Fruit fly (Drosophila melanogaster) whole organism, embryonic: ENCODE data around the gene CG13012.

ENCODE experiments used
- CG11085 ChIP-seq: fragments of 200-800 bp; sonication (Bioruptor generic); IDR thresholded peaks from 2 replicates; pipeline ENCODE4 v1.3.6; 2022; ENCODE audit warnings: missing biosample characterization, missing genetic modification characterization
- CG11504 ChIP-seq: fragments of 200-800 bp; sonication (Bioruptor generic); optimal IDR thresholded peaks from 3 replicates; lab custom pipeline; 2019; ENCODE audit warnings: missing biosample characterization, mild to moderate bottlenecking, missing genetic modification characterization, moderate library complexity
- CG12219 ChIP-seq: fragments of 200-800 bp; sonication (Bioruptor generic); optimal IDR thresholded peaks from 3 replicates; lab custom pipeline; 2018; ENCODE audit warnings: missing biosample characterization, mild to moderate bottlenecking, missing genetic modification characterization
- CG16863 ChIP-seq: fragments of 200-800 bp; sonication (Bioruptor generic); optimal IDR thresholded peaks from 3 replicates; lab custom pipeline; 2016; ENCODE audit warnings: missing biosample characterization, missing genetic modification characterization
- CG17802 ChIP-seq: fragments of 200-800 bp; sonication (Bioruptor generic); optimal IDR thresholded peaks from 2 replicates; lab custom pipeline; 2018; ENCODE audit warnings: missing biosample characterization, mild to moderate bottlenecking, missing genetic modification characterization, moderate library complexity
- CG2875 ChIP-seq: fragments of 200-800 bp; sonication (Bioruptor generic); optimal IDR thresholded peaks from 2 replicates; lab custom pipeline; 2017; ENCODE audit warnings: missing biosample characterization, mild to moderate bottlenecking, missing genetic modification characterization, missing genetic modification reagents
- CG42726 ChIP-seq: fragments of 200-800 bp; sonication (Bioruptor generic); IDR thresholded peaks from 2 replicates; pipeline ENCODE4 v1.3.6; 2022; ENCODE audit warnings: missing biosample characterization, missing genetic modification characterization; ENCODE audit not compliant: partially characterized antibody
- CG4328 ChIP-seq: fragments of 200-800 bp; sonication (Bioruptor generic); optimal IDR thresholded peaks from 3 replicates; lab custom pipeline; 2017; ENCODE audit warnings: missing biosample characterization, missing genetic modification reagents, missing genetic modification characterization
- CG4820 ChIP-seq: fragments of 200-800 bp; sonication (Bioruptor generic); optimal IDR thresholded peaks from 3 replicates; lab custom pipeline; 2016; ENCODE audit warnings: missing biosample characterization, missing genetic modification characterization
- CG5180 ChIP-seq: fragments of 200-800 bp; sonication (Bioruptor generic); optimal IDR thresholded peaks from 3 replicates; lab custom pipeline; 2017; ENCODE audit warnings: missing biosample characterization, missing genetic modification characterization, mild to moderate bottlenecking, moderate library complexity, missing genetic modification reagents
- CG5245 ChIP-seq: fragments of 200-800 bp; sonication (Bioruptor generic); optimal IDR thresholded peaks from 3 replicates; lab custom pipeline; 2016; ENCODE audit warnings: missing biosample characterization, missing genetic modification characterization
- CG6654 ChIP-seq: fragments of 200-800 bp; sonication (Bioruptor generic); optimal IDR thresholded peaks from 2 replicates; lab custom pipeline; 2017; ENCODE audit warnings: missing biosample characterization, mild to moderate bottlenecking, missing genetic modification characterization
- CG9215 ChIP-seq: fragments of 200-800 bp; sonication (Bioruptor generic); IDR thresholded peaks from 2 replicates; pipeline ENCODE4 v1.3.6; 2022; ENCODE audit warnings: missing biosample characterization, missing genetic modification characterization
- CG9609 ChIP-seq: fragments of 200-800 bp; sonication (Bioruptor generic); optimal IDR thresholded peaks from 3 replicates; lab custom pipeline; 2016; ENCODE audit warnings: missing biosample characterization, missing genetic modification characterization
- CrebB ChIP-seq: fragments of 200-800 bp; sonication (Bioruptor generic); optimal IDR thresholded peaks from 3 replicates; lab custom pipeline; 2018; ENCODE audit warnings: missing biosample characterization, mild to moderate bottlenecking, missing genetic modification characterization
- Drgx ChIP-seq: fragments of 200-800 bp; sonication (Bioruptor generic); IDR thresholded peaks from 2 replicates; pipeline ENCODE4 v1.3.6; 2022; ENCODE audit warnings: missing biosample characterization, missing genetic modification characterization
- Fer1 ChIP-seq: fragments of 200-800 bp; sonication (Bioruptor generic); optimal IDR thresholded peaks from 2 replicates; lab custom pipeline; 2017; ENCODE audit warnings: missing biosample characterization, mild to moderate bottlenecking, missing genetic modification characterization
- HLH4C ChIP-seq: fragments of 200-800 bp; sonication (Bioruptor generic); IDR thresholded peaks from 3 replicates; pipeline ENCODE4 v1.3.6; 2022; ENCODE audit warnings: missing biosample characterization, missing genetic modification characterization; ENCODE audit not compliant: partially characterized antibody
- Hr3 ChIP-seq: fragments of 200-800 bp; sonication (Bioruptor generic); optimal IDR thresholded peaks from 3 replicates; lab custom pipeline; 2016; ENCODE audit warnings: missing biosample characterization, missing genetic modification characterization
- Mrtf ChIP-seq: fragments of 200-800 bp; sonication (Bioruptor generic); IDR thresholded peaks from 3 replicates; pipeline ENCODE4 v1.3.6; 2022; ENCODE audit warnings: missing biosample characterization, missing genetic modification characterization
- NC2α ChIP-seq: fragments of 200-800 bp; sonication (Bioruptor generic); optimal IDR thresholded peaks from 2 replicates; lab custom pipeline; 2016; ENCODE audit warnings: missing biosample characterization, missing genetic modification characterization
- Neu2 ChIP-seq: fragments of 200-800 bp; sonication (Bioruptor generic); optimal IDR thresholded peaks from 3 replicates; lab custom pipeline; 2016; ENCODE audit warnings: missing biosample characterization, missing genetic modification characterization, borderline replicate concordance
- Nf-YA ChIP-seq: fragments of 200-800 bp; sonication (Bioruptor generic); IDR thresholded peaks from 2 replicates; pipeline ENCODE4 v1.3.6; 2022; ENCODE audit warnings: missing biosample characterization, missing genetic modification characterization
- Oli ChIP-seq: fragments of 200-800 bp; sonication (Bioruptor generic); optimal IDR thresholded peaks from 2 replicates; lab custom pipeline; 2018; ENCODE audit warnings: missing biosample characterization, mild to moderate bottlenecking, missing genetic modification characterization, moderate library complexity
- Rfx ChIP-seq: fragments of 200-800 bp; sonication (Bioruptor generic); IDR thresholded peaks from 2 replicates; pipeline ENCODE4 v1.3.6; 2022; ENCODE audit warnings: missing biosample characterization, missing genetic modification characterization
- Sin3A ChIP-seq: fragments of >200 bp; optimal IDR thresholded peaks from 2 replicates; lab custom pipeline; 2018
- Sry-δ ChIP-seq: fragments of 200-800 bp; sonication (Bioruptor generic); optimal IDR thresholded peaks from 2 replicates; lab custom pipeline; 2016; ENCODE audit warnings: missing biosample characterization, missing genetic modification characterization
- Usf ChIP-seq: fragments of 200-800 bp; sonication (Bioruptor generic); optimal IDR thresholded peaks from 2 replicates; lab custom pipeline; 2017; ENCODE audit warnings: missing genotype, missing biosample characterization, missing genetic modification characterization
- ash1 ChIP-seq: fragments of 200-800 bp; sonication (Bioruptor generic); optimal IDR thresholded peaks from 2 replicates; lab custom pipeline; 2018; ENCODE audit warnings: missing biosample characterization, mild to moderate bottlenecking, missing genetic modification characterization
- bbx ChIP-seq: fragments of 200-800 bp; sonication (Bioruptor generic); IDR thresholded peaks from 2 replicates; pipeline ENCODE4 v1.3.6; 2022; ENCODE audit warnings: missing biosample characterization, missing genetic modification characterization; ENCODE audit not compliant: partially characterized antibody
- bsh ChIP-seq, 2 experiments: fragments of 200-800 bp; sonication (Bioruptor generic); optimal IDR thresholded peaks; 2 replicates each; lab custom pipeline; 2017 to 2018; ENCODE audit warnings: mild to moderate bottlenecking in 2 of 2, missing biosample characterization in 2 of 2, missing genetic modification characterization in 2 of 2, moderate library complexity in 1 of 2
- cg ChIP-seq: fragments of 200-800 bp; sonication (Bioruptor generic); optimal IDR thresholded peaks from 3 replicates; lab custom pipeline; 2019; ENCODE audit warnings: missing biosample characterization, mild to moderate bottlenecking, missing genetic modification characterization, moderate library complexity
- chif ChIP-seq, 2 experiments: fragments of 200-800 bp; sonication (Bioruptor generic); optimal IDR thresholded peaks; 3 replicates each; lab custom pipeline; 2016; ENCODE audit warnings: missing biosample characterization in 2 of 2, missing genetic modification characterization in 2 of 2
- croc ChIP-seq: fragments of 200-800 bp; sonication (Bioruptor generic); conservative IDR thresholded peaks from 3 replicates; pipeline ENCODE4 v1.3.6; 2022; ENCODE audit warnings: missing biosample characterization, missing genetic modification characterization
- crp ChIP-seq, 2 experiments: fragments of 200-800 bp; sonication (Bioruptor generic); optimal IDR thresholded peaks; 2 replicates in 1 of 2; 3 replicates in 1 of 2; lab custom pipeline; 2017; ENCODE audit warnings: missing biosample characterization in 2 of 2, missing genetic modification characterization in 2 of 2, mild to moderate bottlenecking in 1 of 2, moderate library complexity in 1 of 2
- danr ChIP-seq: fragments of 200-800 bp; sonication (Bioruptor generic); IDR thresholded peaks from 2 replicates; pipeline ENCODE4 v1.3.6; 2022; ENCODE audit warnings: missing biosample characterization, missing genetic modification characterization
- dati ChIP-seq: fragments of 200-800 bp; sonication (Bioruptor generic); IDR thresholded peaks from 2 replicates; pipeline ENCODE4 v1.3.6; 2022; ENCODE audit warnings: missing biosample characterization, missing genetic modification characterization
- ewg ChIP-seq: fragments of 200-800 bp; sonication (Bioruptor generic); optimal IDR thresholded peaks from 3 replicates; lab custom pipeline; 2017; ENCODE audit warnings: mild to moderate bottlenecking, missing biosample characterization, missing genetic modification reagents, missing genetic modification characterization
- fd96Cb ChIP-seq: fragments of 200-800 bp; sonication (Bioruptor generic); optimal IDR thresholded peaks from 2 replicates; lab custom pipeline; 2018; ENCODE audit warnings: missing biosample characterization, mild to moderate bottlenecking, missing genetic modification characterization, moderate library complexity
- hkb ChIP-seq, 2 experiments: fragments of 200-800 bp in 1 of 2; fragments of >200 bp in 1 of 2; sonication (Bioruptor generic) in 1 of 2; IDR thresholded peaks in 1 of 2; optimal IDR thresholded peaks in 1 of 2; 2 replicates each; pipeline versions ENCODE4 v1.3.6 to Lab custom; 2017 to 2022; ENCODE audit warnings: missing biosample characterization in 1 of 2, missing genetic modification characterization in 1 of 2
- jigr1 ChIP-seq: fragments of 200-800 bp; sonication (Bioruptor generic); IDR thresholded peaks from 3 replicates; pipeline ENCODE4 v1.3.6; 2022; ENCODE audit warnings: missing biosample characterization, missing genetic modification characterization
- jumu ChIP-seq: fragments of 200-800 bp; sonication (Bioruptor generic); optimal IDR thresholded peaks from 3 replicates; lab custom pipeline; 2016; ENCODE audit warnings: missing biosample characterization, missing genetic modification characterization
- lbe ChIP-seq: fragments of 200-800 bp; sonication (Bioruptor generic); optimal IDR thresholded peaks from 2 replicates; lab custom pipeline; 2016; ENCODE audit warnings: missing biosample characterization, mild to moderate bottlenecking, missing genetic modification characterization
- sens-2 ChIP-seq: fragments of 200-800 bp; sonication (Bioruptor generic); IDR thresholded peaks from 2 replicates; pipeline ENCODE4 v1.3.6; 2022; ENCODE audit warnings: missing biosample characterization, missing genetic modification characterization
- sim ChIP-seq: fragments of 200-800 bp; sonication (Bioruptor generic); IDR thresholded peaks from 2 replicates; pipeline ENCODE4 v1.3.6; 2022; ENCODE audit warnings: missing biosample characterization, missing genetic modification characterization
- slp2 ChIP-seq: fragments of 200-800 bp; sonication (Bioruptor generic); optimal IDR thresholded peaks from 2 replicates; lab custom pipeline; 2016; ENCODE audit warnings: missing biosample characterization, missing genetic modification characterization
- sob ChIP-seq: fragments of 200-800 bp; sonication (Bioruptor generic); IDR thresholded peaks from 2 replicates; pipeline ENCODE4 v1.3.6; 2022; ENCODE audit warnings: missing biosample characterization, missing genetic modification characterization
- tin ChIP-seq: fragments of 200-800 bp; sonication (Bioruptor generic); optimal IDR thresholded peaks from 3 replicates; lab custom pipeline; 2016; ENCODE audit warnings: missing biosample characterization, missing genetic modification characterization
- twi ChIP-seq: fragments of 200-800 bp; optimal IDR thresholded peaks from 2 replicates; lab custom pipeline; 2019; ENCODE audit warnings: missing biosample characterization, mild to moderate bottlenecking, missing genetic modification characterization, moderate library complexity
- wek ChIP-seq: fragments of 200-800 bp; sonication (Bioruptor generic); optimal IDR thresholded peaks from 3 replicates; lab custom pipeline; 2018; ENCODE audit warnings: missing biosample characterization, mild to moderate bottlenecking, missing genetic modification characterization, moderate library complexity

The CG13012 gene

dm6 chrX:16691440-16691839 is 14.9 kb upstream of the CG13012 start (continued):
- no peak for TF ChIP-seq Neu2 (GFP tag; lab: Kevin White, UChicago)
- peak; percentile 81 for TF ChIP-seq ewg (GFP tag; lab: Kevin White, UChicago)
- peak; percentile 87 for TF ChIP-seq jumu (GFP tag; lab: Kevin White, UChicago)
- TF ChIP-seq Usf (GFP tag; lab: Kevin White, UChicago) = peak; percentile 45
- TF ChIP-seq danr (GFP tag; lab: Robert Waterston, UW) = peak; percentile 75
- peak; percentile 68 for TF ChIP-seq twi (tag; lab: Kevin White, UChicago)
- peak; percentile 90 for TF ChIP-seq Oli (tag; lab: Kevin White, UChicago)
- TF ChIP-seq bbx = no peak
- TF ChIP-seq Fer1 (GFP tag; lab: Kevin White, UChicago) = peak; percentile 65
- no peak for TF ChIP-seq Sin3A (lab: Kevin White, UChicago)
- TF ChIP-seq CG5180 (GFP tag; lab: Kevin White, UChicago) = peak; percentile 72
- peak; percentile 87 to 88 for TF ChIP-seq chif (GFP tag; optimal IDR thresholded peaks at IDR 0.05; lab: Kevin White, UChicago)
- TF ChIP-seq CG9609 = peak; percentile 82
- peak; percentile 85 for TF ChIP-seq tin
- TF ChIP-seq CG11085 (GFP tag; lab: Robert Waterston, UW) = peak; percentile 45; the same call in 1 of the 2 replicates
- peak; percentile 68 for TF ChIP-seq NC2α
- TF ChIP-seq Rfx (GFP tag; lab: Robert Waterston, UW) = peak; percentile 78
- TF ChIP-seq CG11504 (tag; lab: Kevin White, UChicago) = peak; percentile 88
- TF ChIP-seq lbe (GFP tag; lab: Kevin White, UChicago) = no peak
- peak; percentile 89 for TF ChIP-seq fd96Cb
- peak; percentile 15 for TF ChIP-seq CG4328 (GFP tag; lab: Kevin White, UChicago)
- peak; percentile 76; the same call in 2 of the 3 replicates for TF ChIP-seq jigr1 (GFP tag; lab: Robert Waterston, UW)
- no peak for TF ChIP-seq HLH4C (GFP tag; lab: Robert Waterston, UW)
- peak; percentile 65 for TF ChIP-seq CG9215
- peak; percentile 40 to 95 for TF ChIP-seq bsh (GFP tag; optimal IDR thresholded peaks at IDR 0.05; lab: Kevin White, UChicago)
- TF ChIP-seq CG4820 (GFP tag; lab: Kevin White, UChicago) = peak; percentile 87
- peak; percentile 79 for TF ChIP-seq Mrtf (GFP tag; lab: Robert Waterston, UW)
- peak; percentile 83 for TF ChIP-seq sob (GFP tag; lab: Robert Waterston, UW)
- TF ChIP-seq hkb (optimal IDR thresholded peaks at IDR 0.05; lab: Kevin White, UChicago) = no peak
- TF ChIP-seq hkb (GFP tag; IDR thresholded peaks at IDR 0.05; lab: Robert Waterston, UW) = peak; percentile 91
- TF ChIP-seq sens-2 (GFP tag; lab: Robert Waterston, UW) = peak; percentile 93
- TF ChIP-seq CG5245 (GFP tag; lab: Kevin White, UChicago) = peak; percentile 87
- peak; percentile 67 for TF ChIP-seq CG6654 (GFP tag; lab: Kevin White, UChicago)
- TF ChIP-seq Nf-YA = peak; percentile 79
- peak; percentile 90 for TF ChIP-seq Drgx
- TF ChIP-seq CG16863 = peak; percentile 88
- TF ChIP-seq CG2875 (GFP tag; lab: Kevin White, UChicago) = peak; percentile 87
- peak; percentile 83 for TF ChIP-seq dati (GFP tag; lab: Robert Waterston, UW)
- TF ChIP-seq CG17802 (tag; lab: Kevin White, UChicago) = peak; percentile 74
- peak; percentile 78 for TF ChIP-seq Hr3
- peak; percentile 74 for TF ChIP-seq wek (GFP tag; lab: Kevin White, UChicago)
- peak; percentile 44 for TF ChIP-seq Sry-δ (GFP tag; lab: Kevin White, UChicago)
- TF ChIP-seq slp2 (GFP tag; lab: Kevin White, UChicago) = peak; percentile 78
- TF ChIP-seq sim = peak; percentile 79
- TF ChIP-seq crp (GFP tag; optimal IDR thresholded peaks at IDR 0.05; lab: Kevin White, UChicago) = peak in 1 of 2 experiments; percentile 32
- TF ChIP-seq ash1 (GFP tag; lab: Kevin White, UChicago) = peak; percentile 6
- TF ChIP-seq CG12219 (GFP tag; lab: Kevin White, UChicago) = peak; percentile 86
- peak; percentile 74 for TF ChIP-seq CrebB
- TF ChIP-seq croc (GFP tag; lab: Robert Waterston, UW) = peak; percentile 83
- no peak for TF ChIP-seq cg (GFP tag; lab: Kevin White, UChicago)
- no peak for TF ChIP-seq CG42726 (GFP tag; lab: Robert Waterston, UW)
